Worm (Caenorhabditis elegans) whole organism, L1 larva: ENCODE data around the gene spt-4.

Source experiments
- C04F5.9 ChIP-seq: sonication (generic microtip); optimal IDR thresholded peaks from 2 replicates; lab custom pipeline; 2016; ENCODE audit warnings: missing genetic modification characterization, missing compliant biosample characterization
- C34B4.2 ChIP-seq: sonication (generic microtip); optimal IDR thresholded peaks from 2 replicates; lab custom pipeline; 2017; ENCODE audit warnings: mild to moderate bottlenecking, missing genetic modification characterization, missing compliant biosample characterization
- F16B12.6 ChIP-seq: fragments of 150-350 bp; optimal IDR thresholded peaks from 2 replicates; lab custom pipeline; 2014; ENCODE audit warnings: missing biosample characterization, missing genetic modification characterization
- aha-1 ChIP-seq: fragments of 150-350 bp; optimal IDR thresholded peaks from 2 replicates; lab custom pipeline; 2014; ENCODE audit warnings: missing biosample characterization, missing genetic modification characterization
- alr-1 ChIP-seq: fragments of 200-800 bp; sonication (Bioruptor generic); optimal IDR thresholded peaks from 2 replicates; lab custom pipeline; 2018; ENCODE audit warnings: borderline replicate concordance, mild to moderate bottlenecking, missing genetic modification characterization, missing compliant biosample characterization
- aly-2 ChIP-seq: fragments of 150-350 bp; optimal IDR thresholded peaks from 2 replicates; lab custom pipeline; 2014; ENCODE audit warnings: missing biosample characterization, missing genetic modification characterization
- ama-1 ChIP-seq: fragments of 150-350 bp; optimal IDR thresholded peaks from 2 replicates; lab custom pipeline; 2014
- ceh-63 ChIP-seq: fragments of 200-800 bp; sonication (Bioruptor generic); optimal IDR thresholded peaks from 2 replicates; lab custom pipeline; 2018; ENCODE audit warnings: mild to moderate bottlenecking, missing genetic modification characterization, missing compliant biosample characterization
- ceh-8 ChIP-seq: fragments of 200-800 bp; sonication (Bioruptor generic); optimal IDR thresholded peaks from 2 replicates; lab custom pipeline; 2018; ENCODE audit warnings: mild to moderate bottlenecking, missing genetic modification characterization, moderate library complexity, missing compliant biosample characterization
- ceh-82 ChIP-seq, 3 experiments: fragments of 150-350 bp in 1 of 3; sonication (generic microtip) in 2 of 3; optimal IDR thresholded peaks; 2 replicates each; lab custom pipeline; 2014 to 2017; ENCODE audit warnings: missing biosample characterization in 3 of 3, missing genetic modification characterization in 3 of 3
- ceh-88 ChIP-seq: fragments of 200-800 bp; sonication (Bioruptor generic); IDR thresholded peaks from 2 replicates; pipeline ENCODE4 v1.3.6; 2022; ENCODE audit warnings: missing genetic modification characterization, missing compliant biosample characterization
- ces-1 ChIP-seq: fragments of 150-350 bp; optimal IDR thresholded peaks from 2 replicates; lab custom pipeline; 2014; ENCODE audit warnings: missing biosample characterization, missing genetic modification reagents, missing genetic modification characterization
- dpl-1 ChIP-seq, 3 experiments: fragments of 150-350 bp in 2 of 3; sonication (generic microtip) in 1 of 3; optimal IDR thresholded peaks; 2 replicates each; lab custom pipeline; 2014 to 2017; ENCODE audit warnings: missing biosample characterization in 3 of 3, missing genetic modification characterization in 3 of 3, missing genetic modification reagents in 3 of 3
- efl-1 ChIP-seq, 4 experiments: fragments of 150-350 bp; optimal IDR thresholded peaks in 3 of 4; peaks in 1 of 4; 1 replicate in 1 of 4; 2 replicates in 3 of 4; lab custom pipeline; 2014; ENCODE audit warnings: missing biosample characterization in 2 of 4, missing genetic modification characterization in 2 of 4, missing genetic modification reagents in 2 of 4
- egl-13 ChIP-seq: sonication (generic microtip); optimal IDR thresholded peaks from 2 replicates; lab custom pipeline; 2016; ENCODE audit warnings: missing genotype, missing genetic modification reagents, missing genetic modification characterization, missing compliant biosample characterization
- egl-27 ChIP-seq, 2 experiments: fragments of 150-350 bp in 1 of 2; sonication (generic microtip); optimal IDR thresholded peaks; 3 replicates each; lab custom pipeline; 2017 to 2018; ENCODE audit warnings: missing biosample characterization in 2 of 2, missing genetic modification characterization in 2 of 2, missing genetic modification reagents in 2 of 2
- ets-5 ChIP-seq: fragments of 200-800 bp; sonication (Bioruptor generic); IDR thresholded peaks from 2 replicates; pipeline ENCODE4 v1.3.6; 2022; ENCODE audit warnings: missing genetic modification characterization, missing compliant biosample characterization
- fkh-10 ChIP-seq: sonication (generic microtip); optimal IDR thresholded peaks from 2 replicates; lab custom pipeline; 2017; ENCODE audit warnings: missing biosample characterization, missing genetic modification reagents, missing genetic modification characterization
- fkh-4 ChIP-seq: sonication (generic microtip); optimal IDR thresholded peaks from 2 replicates; lab custom pipeline; 2016; ENCODE audit warnings: missing compliant biosample characterization, missing genetic modification characterization, borderline replicate concordance
- fkh-8 ChIP-seq: sonication (generic microtip); optimal IDR thresholded peaks from 2 replicates; lab custom pipeline; 2016; ENCODE audit warnings: mild to moderate bottlenecking, missing genetic modification characterization, missing compliant biosample characterization
- fos-1 ChIP-seq: fragments of 150-350 bp; optimal IDR thresholded peaks from 2 replicates; lab custom pipeline; 2014; ENCODE audit warnings: missing biosample characterization, missing genetic modification characterization
- hlh-17 ChIP-seq: fragments of 200-800 bp; sonication (Bioruptor generic); optimal IDR thresholded peaks from 2 replicates; lab custom pipeline; 2018; ENCODE audit warnings: missing genetic modification characterization, mild to moderate bottlenecking, missing compliant biosample characterization, moderate library complexity, borderline replicate concordance
- hlh-4 ChIP-seq: sonication (generic microtip); optimal IDR thresholded peaks from 2 replicates; lab custom pipeline; 2016; ENCODE audit warnings: mild to moderate bottlenecking, missing genetic modification characterization, missing compliant biosample characterization
- hpl-2 ChIP-seq: fragments of 150-350 bp; optimal IDR thresholded peaks from 2 replicates; lab custom pipeline; 2014; ENCODE audit warnings: missing biosample characterization, missing genetic modification reagents, missing genetic modification characterization
- irx-1 ChIP-seq: sonication (generic microtip); optimal IDR thresholded peaks from 2 replicates; lab custom pipeline; 2016; ENCODE audit warnings: missing genetic modification characterization, missing compliant biosample characterization
- isw-1 ChIP-seq: fragments of 200-800 bp; sonication (Bioruptor generic); IDR thresholded peaks from 2 replicates; pipeline ENCODE4 v1.3.6; 2022; ENCODE audit warnings: missing genetic modification characterization, missing compliant biosample characterization
- lin-13 ChIP-seq: fragments of 150-350 bp; optimal IDR thresholded peaks from 2 replicates; lab custom pipeline; 2014; ENCODE audit warnings: missing biosample characterization, missing genetic modification reagents, missing genetic modification characterization
- lin-14 ChIP-seq: fragments of 200-800 bp; sonication (Bioruptor generic); optimal IDR thresholded peaks from 2 replicates; lab custom pipeline; 2018; ENCODE audit warnings: mild to moderate bottlenecking, missing genetic modification characterization, moderate library complexity, missing compliant biosample characterization
- lin-15B ChIP-seq: fragments of 150-350 bp; sonication (generic microtip); optimal IDR thresholded peaks from 3 replicates; lab custom pipeline; 2014; ENCODE audit warnings: missing biosample characterization, missing genetic modification characterization
- lsy-2 ChIP-seq, 2 experiments: fragments of 150-350 bp; optimal IDR thresholded peaks; 2 replicates each; lab custom pipeline; 2014; ENCODE audit warnings: missing biosample characterization in 2 of 2, missing genetic modification characterization in 2 of 2
- mab-9 ChIP-seq: fragments of 200-800 bp; sonication (Bioruptor generic); IDR thresholded peaks from 2 replicates; pipeline ENCODE4 v1.3.6; 2022; ENCODE audit warnings: missing genetic modification reagents, missing genetic modification characterization, missing compliant biosample characterization
- mdl-1 ChIP-seq, 2 experiments: fragments of 150-350 bp; optimal IDR thresholded peaks; 2 replicates each; lab custom pipeline; 2014 to 2017; ENCODE audit warnings: missing biosample characterization in 2 of 2, missing genetic modification characterization in 2 of 2, inconsistent platforms in 1 of 2
- mef-2 ChIP-seq: fragments of 150-350 bp; optimal IDR thresholded peaks from 2 replicates; lab custom pipeline; 2014; ENCODE audit warnings: missing biosample characterization, missing genetic modification characterization
- nhr-12 ChIP-seq: sonication (generic microtip); optimal IDR thresholded peaks from 2 replicates; lab custom pipeline; 2017; ENCODE audit warnings: missing biosample characterization, missing genetic modification characterization
- nhr-19 ChIP-seq: fragments of 200-800 bp; sonication (Bioruptor generic); conservative IDR thresholded peaks from 2 replicates; pipeline ENCODE4 v1.3.6; 2022; ENCODE audit warnings: missing genetic modification characterization, missing compliant biosample characterization
- nhr-47 ChIP-seq: sonication (generic microtip); optimal IDR thresholded peaks from 2 replicates; lab custom pipeline; 2016; ENCODE audit warnings: mild to moderate bottlenecking, missing genetic modification characterization, moderate library complexity, missing compliant biosample characterization
- nhr-76 ChIP-seq: sonication (generic microtip); optimal IDR thresholded peaks from 2 replicates; lab custom pipeline; 2017; ENCODE audit warnings: missing biosample characterization, missing genetic modification characterization
- nhr-90 ChIP-seq: sonication (generic microtip); optimal IDR thresholded peaks from 2 replicates; lab custom pipeline; 2016; ENCODE audit warnings: mild to moderate bottlenecking, missing genetic modification characterization, missing compliant biosample characterization; ENCODE audit not compliant: poor library complexity
- pag-3 ChIP-seq: sonication (generic microtip); optimal IDR thresholded peaks from 2 replicates; lab custom pipeline; 2017; ENCODE audit warnings: missing genetic modification characterization, mild to moderate bottlenecking, missing compliant biosample characterization, antibody characterized with exemption, borderline replicate concordance; ENCODE audit not compliant: insufficient read depth
- pax-3 ChIP-seq: fragments of 200-800 bp; sonication (Bioruptor generic); optimal IDR thresholded peaks from 2 replicates; lab custom pipeline; 2018; ENCODE audit warnings: mild to moderate bottlenecking, missing genetic modification characterization, moderate library complexity, missing compliant biosample characterization
- pqm-1 ChIP-seq: sonication (generic microtip); optimal IDR thresholded peaks from 3 replicates; lab custom pipeline; 2017; ENCODE audit warnings: missing biosample characterization, missing genetic modification characterization
- rnt-1 ChIP-seq: sonication (generic microtip); optimal IDR thresholded peaks from 2 replicates; lab custom pipeline; 2016; ENCODE audit warnings: mild to moderate bottlenecking, missing genetic modification characterization, moderate library complexity, missing compliant biosample characterization
- snu-23 ChIP-seq: sonication (generic microtip); optimal IDR thresholded peaks from 2 replicates; lab custom pipeline; 2016; ENCODE audit warnings: missing genetic modification characterization, missing compliant biosample characterization
- sox-4 ChIP-seq: sonication (generic microtip); optimal IDR thresholded peaks from 2 replicates; lab custom pipeline; 2016; ENCODE audit warnings: missing genetic modification characterization, missing compliant biosample characterization
- sptf-1 ChIP-seq: fragments of 150-350 bp; optimal IDR thresholded peaks from 2 replicates; lab custom pipeline; 2014; ENCODE audit warnings: missing biosample characterization, missing genetic modification characterization
- tlp-1 ChIP-seq: fragments of 150-350 bp; optimal IDR thresholded peaks from 2 replicates; lab custom pipeline; 2014; ENCODE audit warnings: missing biosample characterization, missing genetic modification characterization
- unc-30 ChIP-seq: sonication (generic microtip); optimal IDR thresholded peaks from 2 replicates; lab custom pipeline; 2017; ENCODE audit warnings: missing biosample characterization, missing genetic modification characterization
- unc-62 ChIP-seq: fragments of 150-350 bp; optimal IDR thresholded peaks from 2 replicates; lab custom pipeline; 2014; ENCODE audit warnings: missing biosample characterization, missing genetic modification reagents, missing genetic modification characterization
- unc-86 ChIP-seq: sonication (generic microtip); optimal IDR thresholded peaks from 2 replicates; lab custom pipeline; 2016; ENCODE audit warnings: missing genetic modification characterization, missing compliant biosample characterization
- xbp-1 ChIP-seq: sonication (generic microtip); optimal IDR thresholded peaks from 2 replicates; lab custom pipeline; 2016; ENCODE audit warnings: missing genetic modification characterization, missing compliant biosample characterization
- zip-4 ChIP-seq: fragments of 200-800 bp; sonication (Bioruptor generic); optimal IDR thresholded peaks from 2 replicates; lab custom pipeline; 2018; ENCODE audit warnings: mild to moderate bottlenecking, missing genetic modification characterization, moderate library complexity, missing compliant biosample characterization
- ztf-11 ChIP-seq, 2 experiments: sonication (generic microtip); optimal IDR thresholded peaks; 2 replicates each; lab custom pipeline; 2016 to 2017; ENCODE audit warnings: missing genetic modification characterization in 2 of 2, missing biosample characterization in 1 of 2, missing compliant biosample characterization in 1 of 2

The spt-4 gene

ce11 chrIII:67025-67424 lies 2.5 kb downstream of the spt-4 start:
- peak; percentile 59; the same call in 1 of the 2 replicates for TF ChIP-seq nhr-19
- TF ChIP-seq alr-1 (tag; lab: Kevin White, UChicago), result no peak
- no peak for TF ChIP-seq tlp-1 (tag; lab: Kevin White, UChicago)
- no peak for TF ChIP-seq F16B12.6 (tag; lab: Kevin White, UChicago)
- no peak for TF ChIP-seq C04F5.9
- TF ChIP-seq fos-1 (tag; lab: Kevin White, UChicago), result no peak
- no peak for TF ChIP-seq ceh-8 (GFP tag; lab: Kevin White, UChicago)
- TF ChIP-seq sptf-1, result no peak
- TF ChIP-seq unc-86 (tag; lab: Kevin White, UChicago), result no peak
- TF ChIP-seq pag-3 (tag; lab: Kevin White, UChicago), result no peak
- peak; percentile 48 for TF ChIP-seq snu-23 (GFP tag; lab: Kevin White, UChicago)
- TF ChIP-seq fkh-8 (tag; lab: Kevin White, UChicago), result peak; percentile 74
- no peak for TF ChIP-seq nhr-90
- TF ChIP-seq egl-27 (tag; optimal IDR thresholded peaks at IDR 0.05; lab: Kevin White, UChicago), result no peak
- TF ChIP-seq unc-62 (GFP tag; lab: Kevin White, UChicago), result no peak
- peak; percentile 38 for TF ChIP-seq rnt-1
- TF ChIP-seq xbp-1 (tag; lab: Kevin White, UChicago), result peak; percentile 24
- no peak for TF ChIP-seq unc-30 (tag; lab: Kevin White, UChicago)
- no peak for TF ChIP-seq ztf-11 (tag; optimal IDR thresholded peaks at IDR 0.05; lab: Kevin White, UChicago)
- TF ChIP-seq irx-1 (tag; lab: Kevin White, UChicago), result no peak
- TF ChIP-seq dpl-1 (GFP tag; optimal IDR thresholded peaks at IDR 0.05; lab: Kevin White, UChicago), result peak in 1 of 3 experiments; percentile 10
- TF ChIP-seq hlh-4 (tag; lab: Kevin White, UChicago), result no peak
- no peak for TF ChIP-seq fkh-4
- no peak for TF ChIP-seq pax-3 (tag; lab: Kevin White, UChicago)
- no peak for TF ChIP-seq nhr-76 (tag; lab: Kevin White, UChicago)
- TF ChIP-seq aly-2, result no peak
- TF ChIP-seq lin-15B, result no peak
- TF ChIP-seq ama-1 (lab: Kevin White, UChicago), result no peak
- TF ChIP-seq zip-4, result no peak
- no peak for TF ChIP-seq hpl-2 (GFP tag; lab: Kevin White, UChicago)
- peak; percentile 94 for TF ChIP-seq lin-14 (GFP tag; lab: Kevin White, UChicago)
- no peak for TF ChIP-seq nhr-12
- peak in 1 of 3 experiments; percentile 72 for TF ChIP-seq ceh-82 (tag; optimal IDR thresholded peaks at IDR 0.05; lab: Kevin White, UChicago)
- TF ChIP-seq lin-13 (GFP tag; lab: Kevin White, UChicago), result peak; percentile 23
- no peak for TF ChIP-seq ces-1
- peak in 1 of 2 experiments; percentile 24 for TF ChIP-seq efl-1 (optimal IDR thresholded peaks at IDR 0.05; lab: Kevin White, UChicago)
- no peak for TF ChIP-seq efl-1 (GFP tag; optimal IDR thresholded peaks at IDR 0.05 in 1 of 2; lab: Kevin White, UChicago)
- no peak for TF ChIP-seq fkh-10 (GFP tag; lab: Kevin White, UChicago)
- TF ChIP-seq aha-1 (tag; lab: Kevin White, UChicago), result peak; percentile 95
- TF ChIP-seq nhr-47 (tag; lab: Kevin White, UChicago), result peak; percentile 46
- TF ChIP-seq ceh-63, result no peak
- TF ChIP-seq C34B4.2 (tag; lab: Kevin White, UChicago), result no peak
- no peak for TF ChIP-seq ets-5 (GFP tag; lab: Robert Waterston, UW)
- TF ChIP-seq sox-4 (tag; lab: Kevin White, UChicago), result no peak
- no peak for TF ChIP-seq mef-2 (tag; lab: Kevin White, UChicago)
- peak; percentile 34 for TF ChIP-seq isw-1 (GFP tag; lab: Robert Waterston, UW)
- no peak for TF ChIP-seq hlh-17 (GFP tag; lab: Kevin White, UChicago)
- TF ChIP-seq pqm-1 (tag; lab: Kevin White, UChicago), result no peak
- no peak for TF ChIP-seq mab-9 (GFP tag; lab: Robert Waterston, UW)
- no peak for TF ChIP-seq ceh-88 (GFP tag; lab: Robert Waterston, UW)
- TF ChIP-seq lsy-2 (tag; optimal IDR thresholded peaks at IDR 0.05; lab: Kevin White, UChicago), result peak; percentile 15 to 40
- TF ChIP-seq egl-13 (tag; lab: Kevin White, UChicago), result no peak
- TF ChIP-seq mdl-1 (tag; optimal IDR thresholded peaks at IDR 0.05; lab: Kevin White, UChicago), result peak in 1 of 2 experiments; percentile 19
